Worm (Caenorhabditis elegans) whole organism, mixed stage, embryonic: Measurements from ENCODE around the gene daf-9.

Experiments
- blmp-1 ChIP-seq: fragments of 150-350 bp; optimal IDR thresholded peaks from 2 replicates; lab custom pipeline; 2014; ENCODE audit warnings: missing biosample characterization, missing genetic modification characterization
- ceh-43 ChIP-seq: fragments of 200-800 bp; sonication (Bioruptor generic); optimal IDR thresholded peaks from 2 replicates; lab custom pipeline; 2018; ENCODE audit warnings: mild to moderate bottlenecking, missing genetic modification characterization, moderate library complexity, missing compliant biosample characterization
- ham-2 ChIP-seq: fragments of 200-800 bp; sonication (Bioruptor generic); optimal IDR thresholded peaks from 2 replicates; lab custom pipeline; 2018; ENCODE audit warnings: mild to moderate bottlenecking, missing genetic modification characterization, missing compliant biosample characterization
- lsy-2 ChIP-seq: fragments of 150-350 bp; optimal IDR thresholded peaks from 2 replicates; lab custom pipeline; 2014; ENCODE audit warnings: missing biosample characterization, missing genetic modification characterization
- mep-1 ChIP-seq: fragments of 150-350 bp; optimal IDR thresholded peaks from 2 replicates; lab custom pipeline; 2017; ENCODE audit warnings: missing biosample characterization, missing genetic modification reagents, missing genetic modification characterization, inconsistent platforms
- nhr-28 ChIP-seq: fragments of 150-350 bp; optimal IDR thresholded peaks from 2 replicates; lab custom pipeline; 2014; ENCODE audit warnings: missing biosample characterization, missing genetic modification characterization
- sem-2 ChIP-seq: fragments of 200-800 bp; sonication (Bioruptor generic); optimal IDR thresholded peaks from 2 replicates; lab custom pipeline; 2018; ENCODE audit warnings: mild to moderate bottlenecking, missing genetic modification characterization, missing compliant biosample characterization
- tbx-8 ChIP-seq: fragments of 200-800 bp; sonication (Bioruptor generic); optimal IDR thresholded peaks from 2 replicates; lab custom pipeline; 2018; ENCODE audit warnings: mild to moderate bottlenecking, missing genetic modification characterization, moderate library complexity, missing compliant biosample characterization
- unc-39 ChIP-seq: fragments of 150-350 bp; optimal IDR thresholded peaks from 2 replicates; lab custom pipeline; 2014; ENCODE audit warnings: missing biosample characterization, missing genetic modification characterization
- unc-62 ChIP-seq: fragments of 150-350 bp; optimal IDR thresholded peaks from 2 replicates; lab custom pipeline; 2014; ENCODE audit warnings: missing biosample characterization, missing genetic modification reagents, missing genetic modification characterization

- TF ChIP-seq blmp-1 (tag; lab: Kevin White, UChicago) (no peak), mep-1 (tag; lab: Kevin White, UChicago) (no peak), lsy-2 (tag; lab: Kevin White, UChicago) (no peak), sem-2 (GFP tag; lab: Kevin White, UChicago) (no peak), ceh-43 (no peak), nhr-28 (tag; lab: Kevin White, UChicago) (no peak), unc-39 (no peak), ham-2 (no peak), unc-62 (no peak), tbx-8 (GFP tag; lab: Kevin White, UChicago) (no peak)
Observed at ce11 chrX:6216551-6216950, 19.8 kb downstream of the daf-9 start, which contains the start of gene lrch-1.
